Worm (Caenorhabditis elegans) whole organism, early embryonic: ENCODE measurements around the gene pole-4.
A peak's percentile ranks its signal among the peaks of the same experiment; 100 is the strongest.

Experiments used
- B0310.2 ChIP-seq: sonication (generic microtip); optimal IDR thresholded peaks from 2 replicates; lab custom pipeline; 2016; ENCODE audit warnings: mild to moderate bottlenecking, missing genetic modification characterization, missing compliant biosample characterization
- F13C5.2 ChIP-seq: sonication (generic microtip); optimal IDR thresholded peaks from 2 replicates; lab custom pipeline; 2017; ENCODE audit warnings: mild to moderate bottlenecking, missing genetic modification characterization, inconsistent platforms, missing compliant biosample characterization
- aly-1 ChIP-seq: sonication (generic microtip); optimal IDR thresholded peaks from 2 replicates; lab custom pipeline; 2016; ENCODE audit warnings: missing genetic modification characterization, missing compliant biosample characterization
- ama-1 ChIP-seq: fragments of 150-350 bp; optimal IDR thresholded peaks from 2 replicates; lab custom pipeline; 2014
- ceh-13 ChIP-seq: fragments of 200-800 bp; sonication (Bioruptor generic); optimal IDR thresholded peaks from 2 replicates; lab custom pipeline; 2018; ENCODE audit warnings: mild to moderate bottlenecking, missing genetic modification characterization, missing compliant biosample characterization
- ceh-36 ChIP-seq: sonication (generic microtip); optimal IDR thresholded peaks from 2 replicates; lab custom pipeline; 2016; ENCODE audit warnings: missing genetic modification characterization, inconsistent platforms, missing compliant biosample characterization
- ets-7 ChIP-seq: sonication (generic microtip); optimal IDR thresholded peaks from 2 replicates; lab custom pipeline; 2016; ENCODE audit warnings: missing genotype, missing genetic modification characterization, missing compliant biosample characterization
- flt-1 ChIP-seq: fragments of 200-800 bp; sonication (Bioruptor generic); IDR thresholded peaks from 2 replicates; pipeline ENCODE4 v1.3.6; 2022; ENCODE audit warnings: missing genetic modification characterization, missing compliant biosample characterization
- hmbx-1 ChIP-seq: sonication (generic microtip); optimal IDR thresholded peaks from 2 replicates; lab custom pipeline; 2016; ENCODE audit warnings: mild to moderate bottlenecking, missing genetic modification characterization, missing compliant biosample characterization
- hmg-4 ChIP-seq: fragments of 200-800 bp; sonication (Bioruptor generic); optimal IDR thresholded peaks from 2 replicates; lab custom pipeline; 2018; ENCODE audit warnings: mild to moderate bottlenecking, missing genetic modification characterization, missing compliant biosample characterization
- hnd-1 ChIP-seq: sonication (generic microtip); optimal IDR thresholded peaks from 2 replicates; lab custom pipeline; 2016; ENCODE audit warnings: missing genetic modification characterization, missing compliant biosample characterization
- pes-1 ChIP-seq: fragments of 200-800 bp; sonication (Bioruptor generic); IDR thresholded peaks from 2 replicates; pipeline ENCODE4 v1.3.6; 2022; ENCODE audit warnings: missing genetic modification reagents, missing genetic modification characterization, missing compliant biosample characterization
- scrt-1 ChIP-seq: fragments of 200-800 bp; sonication (Bioruptor generic); IDR thresholded peaks from 2 replicates; pipeline ENCODE4 v1.3.6; 2022; ENCODE audit warnings: missing genetic modification characterization, missing compliant biosample characterization
- sea-1 ChIP-seq: fragments of 200-800 bp; sonication (Bioruptor generic); conservative IDR thresholded peaks from 2 replicates; pipeline ENCODE4 v1.3.6; 2022; ENCODE audit warnings: missing genetic modification characterization, missing compliant biosample characterization
- tbx-11 ChIP-seq: fragments of 200-800 bp; sonication (Bioruptor generic); IDR thresholded peaks from 2 replicates; pipeline ENCODE4 v1.3.6; 2022; ENCODE audit warnings: missing genetic modification characterization, missing compliant biosample characterization
- tbx-37 ChIP-seq: fragments of 200-800 bp; sonication (Bioruptor generic); conservative IDR thresholded peaks from 2 replicates; pipeline ENCODE4 v1.3.6; 2022; ENCODE audit warnings: missing genetic modification reagents, missing genetic modification characterization, missing compliant biosample characterization
- tra-4 ChIP-seq: sonication (generic microtip); optimal IDR thresholded peaks from 2 replicates; lab custom pipeline; 2017; ENCODE audit warnings: missing genetic modification characterization, missing compliant biosample characterization

The pole-4 gene

ce11 chrII:14969320-14969950, at the start of gene pole-4, which contains the start of the genes nsun-5 and metl-2:
TSS of gene pole-4 (minus strand) at chrII:14969354.
TSS of gene nsun-5 (plus strand) at chrII:14969617.
TSS of gene metl-2 (plus strand) at chrII:14969900.
- TF ChIP-seq F13C5.2 (tag; lab: Kevin White, UChicago) (peak; percentile 5), sea-1 (GFP tag; lab: Robert Waterston, UW) (no peak)

- no peak for TF ChIP-seq pes-1 (GFP tag; lab: Robert Waterston, UW)
- TF ChIP-seq tbx-11 (GFP tag; lab: Robert Waterston, UW) = no peak
- TF ChIP-seq F13C5.2 (tag; lab: Kevin White, UChicago) = no peak
- TF ChIP-seq scrt-1 (GFP tag; lab: Robert Waterston, UW) = no peak
- TF ChIP-seq hmbx-1 (tag; lab: Kevin White, UChicago) = no peak
- TF ChIP-seq ets-7 (tag; lab: Kevin White, UChicago) = no peak
- no peak for TF ChIP-seq ceh-13 (GFP tag; lab: Kevin White, UChicago)
- no peak for TF ChIP-seq aly-1 (tag; lab: Kevin White, UChicago)
- TF ChIP-seq flt-1 (GFP tag; lab: Robert Waterston, UW) = no peak
- TF ChIP-seq sea-1 (GFP tag; lab: Robert Waterston, UW) = no peak
- TF ChIP-seq tbx-37 (GFP tag; lab: Robert Waterston, UW) = no peak
- no peak for TF ChIP-seq B0310.2
- no peak for TF ChIP-seq hnd-1
- no peak for TF ChIP-seq hmg-4 (GFP tag; lab: Kevin White, UChicago)
- TF ChIP-seq ceh-36 = no peak
- no peak for TF ChIP-seq ama-1
- no peak for TF ChIP-seq tra-4
Measured at ce11 chrII:15018923-15019322, 49.8 kb upstream of the pole-4 start, which contains the start of gene Y53F4B.12. TSS of gene Y53F4B.12 (plus strand) at chrII:15019223.

ce11 chrII:15015669-15016068, 46.5 kb upstream of the pole-4 start:
- TF ChIP-seq ceh-13 (GFP tag; lab: Kevin White, UChicago) = no peak
- no peak for TF ChIP-seq flt-1 (GFP tag; lab: Robert Waterston, UW)
- TF ChIP-seq B0310.2 = no peak
- no peak for TF ChIP-seq tbx-11 (GFP tag; lab: Robert Waterston, UW)
- TF ChIP-seq ceh-36 = no peak
- TF ChIP-seq hmg-4 (GFP tag; lab: Kevin White, UChicago) = no peak
- TF ChIP-seq hnd-1 = no peak
- no peak for TF ChIP-seq aly-1 (tag; lab: Kevin White, UChicago)
- no peak for TF ChIP-seq F13C5.2 (tag; lab: Kevin White, UChicago)
- no peak for TF ChIP-seq sea-1 (GFP tag; lab: Robert Waterston, UW)
- TF ChIP-seq tra-4 = no peak
- TF ChIP-seq tbx-37 (GFP tag; lab: Robert Waterston, UW) = no peak
- no peak for TF ChIP-seq pes-1 (GFP tag; lab: Robert Waterston, UW)

- TF ChIP-seq ama-1 (no peak), B0310.2 (no peak), ceh-36 (no peak), flt-1 (GFP tag; lab: Robert Waterston, UW) (no peak), scrt-1 (GFP tag; lab: Robert Waterston, UW) (no peak), sea-1 (GFP tag; lab: Robert Waterston, UW) (no peak), tbx-37 (GFP tag; lab: Robert Waterston, UW) (no peak), ets-7 (tag; lab: Kevin White, UChicago) (no peak), hmg-4 (GFP tag; lab: Kevin White, UChicago) (no peak), tbx-11 (GFP tag; lab: Robert Waterston, UW) (no peak), hnd-1 (no peak)
Measured at ce11 chrII:15014380-15014779, 45.2 kb upstream of the pole-4 start, which contains the start of gene Y53F4B.51. TSS of gene Y53F4B.51 (minus strand) at chrII:15014442.

- no peak for TF ChIP-seq ceh-13 (GFP tag; lab: Kevin White, UChicago)
- no peak for TF ChIP-seq hnd-1
- TF ChIP-seq tbx-37 (GFP tag; lab: Robert Waterston, UW) = peak; percentile 44; the same call in 1 of the 2 replicates
- no peak for TF ChIP-seq tra-4
- no peak for TF ChIP-seq B0310.2
- no peak for TF ChIP-seq ceh-36
- TF ChIP-seq aly-1 (tag; lab: Kevin White, UChicago) = no peak
- TF ChIP-seq sea-1 (GFP tag; lab: Robert Waterston, UW) = peak; percentile 19; the same call in 1 of the 2 replicates
- no peak for TF ChIP-seq flt-1 (GFP tag; lab: Robert Waterston, UW)
- no peak for TF ChIP-seq tbx-11 (GFP tag; lab: Robert Waterston, UW)
- no peak for TF ChIP-seq scrt-1 (GFP tag; lab: Robert Waterston, UW)
- TF ChIP-seq F13C5.2 (tag; lab: Kevin White, UChicago) = peak; percentile 35
- TF ChIP-seq ama-1 = no peak
Measured at ce11 chrII:15010366-15011235, 41.4 kb upstream of the pole-4 start, which contains the start of the genes Y53F4B.9 and Y53F4B.11. TSS of gene Y53F4B.9 (minus strand) at chrII:15010416. TSS of gene Y53F4B.11 (plus strand) at chrII:15010748.

ce11 chrII:15008481-15009057, 39.4 kb upstream of the pole-4 start:
- TF ChIP-seq B0310.2 = no peak
- TF ChIP-seq pes-1 (GFP tag; lab: Robert Waterston, UW) = 0 out of 2 replicates have a peak, but pooled peaks have one; percentile 23

ce11 chrII:15005118-15005517, 36.0 kb upstream of the pole-4 start:
- TF ChIP-seq pes-1 (GFP tag; lab: Robert Waterston, UW) (no peak), hmbx-1 (tag; lab: Kevin White, UChicago) (no peak), tbx-11 (GFP tag; lab: Robert Waterston, UW) (no peak), ceh-36 (no peak), F13C5.2 (tag; lab: Kevin White, UChicago) (no peak), B0310.2 (no peak), tbx-37 (GFP tag; lab: Robert Waterston, UW) (no peak), aly-1 (tag; lab: Kevin White, UChicago) (no peak), sea-1 (GFP tag; lab: Robert Waterston, UW) (no peak), ceh-13 (GFP tag; lab: Kevin White, UChicago) (no peak), scrt-1 (GFP tag; lab: Robert Waterston, UW) (no peak), ets-7 (tag; lab: Kevin White, UChicago) (no peak), hnd-1 (no peak), tra-4 (no peak), hmg-4 (GFP tag; lab: Kevin White, UChicago) (no peak), ama-1 (no peak), flt-1 (GFP tag; lab: Robert Waterston, UW) (no peak)
